Fruit fly (Drosophila melanogaster) whole organism, embryonic: Measurements from ENCODE around the gene Pp1-87B.

Experiments
- ATbp ChIP-seq: fragments of 200-800 bp; sonication (Bioruptor generic); optimal IDR thresholded peaks from 2 replicates; lab custom pipeline; 2017; ENCODE audit warnings: missing biosample characterization, mild to moderate bottlenecking, missing genetic modification characterization, missing genetic modification reagents
- Antp ChIP-seq: fragments of 200-800 bp; sonication (Bioruptor generic); optimal IDR thresholded peaks from 3 replicates; lab custom pipeline; 2016; ENCODE audit warnings: missing biosample characterization, missing genetic modification characterization
- BEAF-32 ChIP-seq: fragments of 200-800 bp; sonication (Bioruptor generic); optimal IDR thresholded peaks from 3 replicates; lab custom pipeline; 2017; ENCODE audit warnings: missing biosample characterization, missing genetic modification characterization, mild to moderate bottlenecking, moderate library complexity, missing genetic modification reagents
- C15 ChIP-seq: fragments of 200-800 bp; sonication (Bioruptor generic); IDR thresholded peaks from 3 replicates; pipeline ENCODE4 v1.3.6; 2022; ENCODE audit warnings: missing biosample characterization, missing genetic modification characterization
- CG10321 ChIP-seq: fragments of 200-800 bp; sonication (Bioruptor generic); IDR thresholded peaks from 2 replicates; pipeline ENCODE4 v1.3.6; 2022; ENCODE audit warnings: missing biosample characterization, missing genetic modification characterization
- CG10654 ChIP-seq: fragments of 200-800 bp; sonication (Bioruptor generic); optimal IDR thresholded peaks from 2 replicates; lab custom pipeline; 2016; ENCODE audit warnings: missing biosample characterization, missing genetic modification characterization
- CG12071 ChIP-seq: fragments of 200-800 bp; sonication (Bioruptor generic); optimal IDR thresholded peaks from 3 replicates; lab custom pipeline; 2018; ENCODE audit warnings: missing biosample characterization, mild to moderate bottlenecking, missing genetic modification characterization
- CG12219 ChIP-seq: fragments of 200-800 bp; sonication (Bioruptor generic); optimal IDR thresholded peaks from 3 replicates; lab custom pipeline; 2018; ENCODE audit warnings: missing biosample characterization, mild to moderate bottlenecking, missing genetic modification characterization
- CG14667 ChIP-seq: fragments of 200-800 bp; sonication (Bioruptor generic); IDR thresholded peaks from 2 replicates; pipeline ENCODE4 v1.3.6; 2022; ENCODE audit warnings: missing biosample characterization, missing genetic modification characterization
- CG15073 ChIP-seq: fragments of 200-800 bp; sonication (Bioruptor generic); optimal IDR thresholded peaks from 2 replicates; lab custom pipeline; 2016; ENCODE audit warnings: missing biosample characterization, missing genetic modification characterization
- CG1529 ChIP-seq: fragments of 200-800 bp; sonication (Bioruptor generic); optimal IDR thresholded peaks from 3 replicates; lab custom pipeline; 2018; ENCODE audit warnings: missing biosample characterization, missing genetic modification characterization
- CG15696 ChIP-seq: fragments of 200-800 bp; sonication (Bioruptor generic); optimal IDR thresholded peaks from 2 replicates; lab custom pipeline; 2019; ENCODE audit warnings: missing biosample characterization, mild to moderate bottlenecking, missing genetic modification characterization, moderate library complexity
- CG1602 ChIP-seq: fragments of 200-800 bp; sonication (Bioruptor generic); optimal IDR thresholded peaks from 3 replicates; lab custom pipeline; 2016; ENCODE audit warnings: missing biosample characterization, missing genetic modification characterization
- CG18764 ChIP-seq: fragments of 200-800 bp; sonication (Bioruptor generic); optimal IDR thresholded peaks from 3 replicates; lab custom pipeline; 2016; ENCODE audit warnings: missing biosample characterization, missing genetic modification characterization
- CG2120 ChIP-seq: fragments of 200-800 bp; sonication (Bioruptor generic); optimal IDR thresholded peaks from 3 replicates; lab custom pipeline; 2016; ENCODE audit warnings: missing biosample characterization, missing genetic modification characterization
- CG2875 ChIP-seq: fragments of 200-800 bp; sonication (Bioruptor generic); optimal IDR thresholded peaks from 2 replicates; lab custom pipeline; 2017; ENCODE audit warnings: missing biosample characterization, mild to moderate bottlenecking, missing genetic modification characterization, missing genetic modification reagents
- CG34376 ChIP-seq: fragments of 200-800 bp; sonication (Bioruptor generic); optimal IDR thresholded peaks from 2 replicates; lab custom pipeline; 2018; ENCODE audit warnings: missing biosample characterization, mild to moderate bottlenecking, missing genetic modification characterization
- CG34422 ChIP-seq: fragments of 200-800 bp; sonication (Bioruptor generic); IDR thresholded peaks from 3 replicates; pipeline ENCODE4 v1.3.6; 2022; ENCODE audit warnings: missing biosample characterization, missing genetic modification characterization
- CG4854 ChIP-seq: fragments of 200-800 bp; sonication (Bioruptor generic); optimal IDR thresholded peaks from 2 replicates; lab custom pipeline; 2016; ENCODE audit warnings: missing biosample characterization, missing genetic modification characterization, inconsistent platforms
- CG6689 ChIP-seq: fragments of 200-800 bp; sonication (Bioruptor generic); IDR thresholded peaks from 2 replicates; pipeline ENCODE4 v1.3.6; 2022; ENCODE audit warnings: missing biosample characterization, missing genetic modification characterization
- CG7786 ChIP-seq: fragments of 200-800 bp; sonication (Bioruptor generic); optimal IDR thresholded peaks from 2 replicates; lab custom pipeline; 2016; ENCODE audit warnings: missing biosample characterization, missing genetic modification characterization
- CG7987 ChIP-seq: fragments of 200-800 bp; sonication (Bioruptor generic); optimal IDR thresholded peaks from 2 replicates; lab custom pipeline; 2018; ENCODE audit warnings: missing biosample characterization, mild to moderate bottlenecking, missing genetic modification characterization, moderate library complexity
- CG9876 ChIP-seq: fragments of 200-800 bp; sonication (Bioruptor generic); optimal IDR thresholded peaks from 2 replicates; lab custom pipeline; 2016; ENCODE audit warnings: missing biosample characterization, missing genetic modification characterization
- CkIIα-i1 ChIP-seq: fragments of 200-800 bp; sonication (Bioruptor generic); IDR thresholded peaks from 2 replicates; pipeline ENCODE4 v1.3.6; 2022; ENCODE audit warnings: missing biosample characterization, missing genetic modification characterization
- CoRest ChIP-seq: fragments of 200-800 bp; sonication (Bioruptor generic); optimal IDR thresholded peaks from 3 replicates; lab custom pipeline; 2018; ENCODE audit warnings: missing biosample characterization, mild to moderate bottlenecking, missing genetic modification characterization, moderate library complexity
- Elba2 ChIP-seq: fragments of 200-800 bp; sonication (Bioruptor generic); optimal IDR thresholded peaks from 3 replicates; lab custom pipeline; 2016; ENCODE audit warnings: missing biosample characterization, missing genetic modification characterization
- Fer1 ChIP-seq: fragments of 200-800 bp; sonication (Bioruptor generic); optimal IDR thresholded peaks from 2 replicates; lab custom pipeline; 2017; ENCODE audit warnings: missing biosample characterization, mild to moderate bottlenecking, missing genetic modification characterization
- Fer3 ChIP-seq: fragments of 200-800 bp; sonication (Bioruptor generic); optimal IDR thresholded peaks from 2 replicates; lab custom pipeline; 2018; ENCODE audit warnings: missing biosample characterization, mild to moderate bottlenecking, missing genetic modification characterization, moderate library complexity
- H15 ChIP-seq: fragments of 200-800 bp; sonication (Bioruptor generic); IDR thresholded peaks from 3 replicates; pipeline ENCODE4 v1.3.6; 2022; ENCODE audit warnings: missing biosample characterization, missing genetic modification characterization
- Nf-YC ChIP-seq: fragments of 200-800 bp; optimal IDR thresholded peaks from 3 replicates; lab custom pipeline; 2019; ENCODE audit warnings: missing biosample characterization, mild to moderate bottlenecking, missing genetic modification characterization, moderate library complexity
- Spps ChIP-seq: fragments of 200-800 bp; sonication (Bioruptor generic); optimal IDR thresholded peaks from 2 replicates; lab custom pipeline; 2018; ENCODE audit warnings: missing biosample characterization, mild to moderate bottlenecking, missing genetic modification characterization
- TFAM ChIP-seq: fragments of 200-800 bp; sonication (Bioruptor generic); optimal IDR thresholded peaks from 2 replicates; lab custom pipeline; 2017; ENCODE audit warnings: missing biosample characterization, missing genetic modification characterization, inconsistent platforms
- abd-A ChIP-seq: fragments of 200-800 bp; sonication (Bioruptor generic); optimal IDR thresholded peaks from 3 replicates; lab custom pipeline; 2019; ENCODE audit warnings: missing biosample characterization, mild to moderate bottlenecking, missing genetic modification characterization, moderate library complexity
- bowl ChIP-seq: fragments of 200-800 bp; sonication (Bioruptor generic); IDR thresholded peaks from 2 replicates; pipeline ENCODE4 v1.3.6; 2022; ENCODE audit warnings: missing biosample characterization, missing genetic modification characterization
- cato ChIP-seq: fragments of 200-800 bp; sonication (Bioruptor generic); optimal IDR thresholded peaks from 2 replicates; lab custom pipeline; 2016; ENCODE audit warnings: missing biosample characterization, missing genetic modification characterization, borderline replicate concordance
- cg ChIP-seq: fragments of 200-800 bp; sonication (Bioruptor generic); optimal IDR thresholded peaks from 3 replicates; lab custom pipeline; 2019; ENCODE audit warnings: missing biosample characterization, mild to moderate bottlenecking, missing genetic modification characterization, moderate library complexity
- chm ChIP-seq: fragments of 200-800 bp; sonication (Bioruptor generic); IDR thresholded peaks from 2 replicates; pipeline ENCODE4 v1.3.6; 2022; ENCODE audit warnings: missing biosample characterization, missing genetic modification characterization
- dmrt99B ChIP-seq: fragments of 200-800 bp; sonication (Bioruptor generic); optimal IDR thresholded peaks from 2 replicates; lab custom pipeline; 2018; ENCODE audit warnings: missing biosample characterization, mild to moderate bottlenecking, missing genetic modification characterization, moderate library complexity
- fd3F ChIP-seq: fragments of 200-800 bp; sonication (Bioruptor generic); optimal IDR thresholded peaks from 2 replicates; lab custom pipeline; 2018; ENCODE audit warnings: missing biosample characterization, mild to moderate bottlenecking, missing genetic modification characterization, moderate library complexity
- insv ChIP-seq, 2 experiments: fragments of 200-800 bp; sonication (Bioruptor generic); optimal IDR thresholded peaks; 3 replicates each; lab custom pipeline; 2016 to 2018; ENCODE audit warnings: missing biosample characterization in 2 of 2, missing genetic modification characterization in 2 of 2
- pb ChIP-seq: fragments of 200-800 bp; sonication (Bioruptor generic); optimal IDR thresholded peaks from 3 replicates; lab custom pipeline; 2016; ENCODE audit warnings: missing biosample characterization, missing genetic modification characterization
- prd ChIP-seq, 3 experiments: fragments of >200 bp in 2 of 3; fragments of 200-800 bp in 1 of 3; sonication (Bioruptor generic) in 1 of 3; optimal IDR thresholded peaks in 2 of 3; IDR thresholded peaks in 1 of 3; 2 replicates in 2 of 3; 3 replicates in 1 of 3; pipeline versions ENCODE4 v1.3.6 to Lab custom; 2017 to 2022; ENCODE audit warnings: missing biosample characterization in 1 of 3, missing genetic modification characterization in 1 of 3
- repo ChIP-seq: fragments of 200-800 bp; sonication (Bioruptor generic); optimal IDR thresholded peaks from 2 replicates; lab custom pipeline; 2016; ENCODE audit warnings: missing biosample characterization, missing genetic modification characterization
- schlank ChIP-seq: fragments of 200-800 bp; sonication (Bioruptor generic); optimal IDR thresholded peaks from 2 replicates; lab custom pipeline; 2018; ENCODE audit warnings: missing biosample characterization, mild to moderate bottlenecking, missing genetic modification characterization
- sens-2 ChIP-seq: fragments of 200-800 bp; sonication (Bioruptor generic); IDR thresholded peaks from 2 replicates; pipeline ENCODE4 v1.3.6; 2022; ENCODE audit warnings: missing biosample characterization, missing genetic modification characterization
- sob ChIP-seq: fragments of 200-800 bp; sonication (Bioruptor generic); IDR thresholded peaks from 2 replicates; pipeline ENCODE4 v1.3.6; 2022; ENCODE audit warnings: missing biosample characterization, missing genetic modification characterization
- toy ChIP-seq: fragments of 200-800 bp; sonication (Bioruptor generic); IDR thresholded peaks from 2 replicates; pipeline ENCODE4 v1.3.6; 2022; ENCODE audit warnings: missing biosample characterization, missing genetic modification characterization
- wek ChIP-seq: fragments of 200-800 bp; sonication (Bioruptor generic); optimal IDR thresholded peaks from 3 replicates; lab custom pipeline; 2018; ENCODE audit warnings: missing biosample characterization, mild to moderate bottlenecking, missing genetic modification characterization, moderate library complexity
- zf30C ChIP-seq: fragments of 200-800 bp; sonication (Bioruptor generic); optimal IDR thresholded peaks from 3 replicates; lab custom pipeline; 2018; ENCODE audit warnings: missing biosample characterization, mild to moderate bottlenecking, missing genetic modification characterization

The Pp1-87B gene

dm6 chr3R:12406235-12407196, 19.2 kb downstream of the Pp1-87B start, which contains the start of gene CG5167 (continued):
- TF ChIP-seq CG6689 (GFP tag; lab: Robert Waterston, UW) (no peak), CG7987 (GFP tag; lab: Kevin White, UChicago) (no peak), cg (GFP tag; lab: Kevin White, UChicago) (no peak), toy (no peak), TFAM (GFP tag; lab: Kevin White, UChicago) (no peak), dmrt99B (tag; lab: Kevin White, UChicago) (no peak), CG12071 (no peak), CG14667 (GFP tag; lab: Robert Waterston, UW) (no peak), CG34422 (0 out of 3 replicates have a peak, but pooled peaks have one; percentile 30), insv (GFP tag; optimal IDR thresholded peaks at IDR 0.05; lab: Kevin White, UChicago) (peak in 1 of 2 experiments; percentile 4), chm (GFP tag; lab: Robert Waterston, UW) (no peak; the same call in 1 of the 2 replicates), Spps (tag; lab: Kevin White, UChicago) (no peak), repo (no peak), Antp (GFP tag; lab: Kevin White, UChicago) (no peak), prd (optimal IDR thresholded peaks at IDR 0.05; lab: Kevin White, UChicago) (no peak), prd (GFP tag; IDR thresholded peaks at IDR 0.05; lab: Robert Waterston, UW) (no peak), sens-2 (GFP tag; lab: Robert Waterston, UW) (no peak), C15 (no peak), fd3F (GFP tag; lab: Kevin White, UChicago) (peak; percentile 3), CoRest (tag; lab: Kevin White, UChicago) (peak; percentile 45), sob (no peak), CG18764 (GFP tag; lab: Kevin White, UChicago) (no peak), CG1602 (GFP tag; lab: Kevin White, UChicago) (no peak), Fer3 (tag; lab: Kevin White, UChicago) (peak; percentile 35), Fer1 (GFP tag; lab: Kevin White, UChicago) (peak; percentile 58), CkIIα-i1 (GFP tag; lab: Robert Waterston, UW) (no peak), H15 (GFP tag; lab: Robert Waterston, UW) (no peak), ATbp (GFP tag; lab: Kevin White, UChicago) (no peak), CG1529 (GFP tag; lab: Kevin White, UChicago) (no peak), CG2875 (GFP tag; lab: Kevin White, UChicago) (no peak), CG12219 (GFP tag; lab: Kevin White, UChicago) (no peak), CG4854 (no peak), BEAF-32 (GFP tag; lab: Kevin White, UChicago) (peak; percentile 38), Elba2 (GFP tag; lab: Kevin White, UChicago) (no peak), CG10321 (no peak), pb (GFP tag; lab: Kevin White, UChicago) (no peak), abd-A (tag; lab: Kevin White, UChicago) (no peak), bowl (GFP tag; lab: Robert Waterston, UW) (no peak), zf30C (GFP tag; lab: Kevin White, UChicago) (no peak), CG9876 (no peak), CG7786 (GFP tag; lab: Kevin White, UChicago) (no peak), CG15696 (peak; percentile 39), CG15073 (GFP tag; lab: Kevin White, UChicago) (no peak), CG34376 (GFP tag; lab: Kevin White, UChicago) (peak; percentile 76), cato (no peak), Nf-YC (tag; lab: Kevin White, UChicago) (peak; percentile 8), CG2120 (GFP tag; lab: Kevin White, UChicago) (peak; percentile 44), wek (GFP tag; lab: Kevin White, UChicago) (no peak), schlank (tag; lab: Kevin White, UChicago) (no peak), CG10654 (no peak)
